Worm (Caenorhabditis elegans): ENCODE results near the gene oac-11.
"Not testable (repeated sequence)": the region's sequence is repeated elsewhere in the genome, so short reads cannot be mapped to it uniquely, and the experiment has no call there.

oac-11 gene

ce11 chrII:3832383-3832782 is 28.3 kb downstream of the oac-11 start, which contains the start of gene F54D10.9:
F54D10.9 (minus strand) TSS chrII:3832483.
- TF ChIP-seq tbx-11 (GFP tag; IDR thresholded peaks at IDR 0.05) (no peak), scrt-1 (GFP tag; IDR thresholded peaks at IDR 0.05) (no peak), ceh-36 (tag; optimal IDR thresholded peaks at IDR 0.05) (no peak), F13C5.2 (tag; optimal IDR thresholded peaks at IDR 0.05) (no peak), B0310.2 (tag; optimal IDR thresholded peaks at IDR 0.05) (no peak), tbx-37 (GFP tag; conservative IDR thresholded peaks at IDR 0.05) (no peak), ets-7 (tag; optimal IDR thresholded peaks at IDR 0.05) (no peak), hnd-1 (tag; optimal IDR thresholded peaks at IDR 0.05) (no peak), ama-1 (optimal IDR thresholded peaks at IDR 0.05) (no peak), aly-1 (tag; optimal IDR thresholded peaks at IDR 0.05) (no peak), hmbx-1 (tag; optimal IDR thresholded peaks at IDR 0.05) (no peak), pes-1 (GFP tag; IDR thresholded peaks at IDR 0.05) (no peak), flt-1 (GFP tag; IDR thresholded peaks at IDR 0.05) (no peak), ceh-13 (GFP tag; optimal IDR thresholded peaks at IDR 0.05) (no peak), tra-4 (tag; optimal IDR thresholded peaks at IDR 0.05) (no peak), sea-1 (GFP tag; conservative IDR thresholded peaks at IDR 0.05) (no peak), hmg-4 (GFP tag; optimal IDR thresholded peaks at IDR 0.05) (no peak)

DNA sequence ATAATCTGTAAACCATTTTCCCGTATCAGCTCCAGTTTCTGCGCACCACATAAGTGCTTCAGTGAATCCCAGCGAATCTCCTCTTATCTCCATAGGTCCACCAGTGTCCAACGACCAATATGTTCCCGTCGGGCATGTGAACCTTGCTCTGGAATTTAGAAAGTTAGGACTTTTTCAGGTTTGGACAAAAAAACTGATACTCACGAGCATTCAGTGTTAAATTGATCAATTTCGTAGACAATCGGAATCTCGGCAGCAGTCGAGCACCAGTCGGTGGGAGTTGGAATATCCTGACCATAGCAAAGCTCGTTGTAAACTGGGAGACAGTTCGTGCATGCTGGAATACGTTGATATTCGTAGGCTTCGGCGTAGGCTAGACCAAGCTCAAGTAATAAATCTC is 31.1 kb downstream of the oac-11 start:
- TF ChIP-seq tbx-37 (GFP tag; conservative IDR thresholded peaks at IDR 0.05) (no peak), sea-1 (GFP tag; conservative IDR thresholded peaks at IDR 0.05) (no peak), hmg-4 (GFP tag; optimal IDR thresholded peaks at IDR 0.05) (no peak), hnd-1 (tag; optimal IDR thresholded peaks at IDR 0.05) (no peak), ceh-13 (GFP tag; optimal IDR thresholded peaks at IDR 0.05) (no peak), ama-1 (optimal IDR thresholded peaks at IDR 0.05) (no peak), ets-7 (tag; optimal IDR thresholded peaks at IDR 0.05) (no peak), scrt-1 (GFP tag; IDR thresholded peaks at IDR 0.05) (no peak), pes-1 (GFP tag; IDR thresholded peaks at IDR 0.05) (no peak), flt-1 (GFP tag; IDR thresholded peaks at IDR 0.05) (no peak), tra-4 (tag; optimal IDR thresholded peaks at IDR 0.05) (no peak), F13C5.2 (tag; optimal IDR thresholded peaks at IDR 0.05) (no peak), B0310.2 (tag; optimal IDR thresholded peaks at IDR 0.05) (no peak), hmbx-1 (tag; optimal IDR thresholded peaks at IDR 0.05) (no peak), aly-1 (tag; optimal IDR thresholded peaks at IDR 0.05) (no peak), ceh-36 (tag; optimal IDR thresholded peaks at IDR 0.05) (no peak)

DNA sequence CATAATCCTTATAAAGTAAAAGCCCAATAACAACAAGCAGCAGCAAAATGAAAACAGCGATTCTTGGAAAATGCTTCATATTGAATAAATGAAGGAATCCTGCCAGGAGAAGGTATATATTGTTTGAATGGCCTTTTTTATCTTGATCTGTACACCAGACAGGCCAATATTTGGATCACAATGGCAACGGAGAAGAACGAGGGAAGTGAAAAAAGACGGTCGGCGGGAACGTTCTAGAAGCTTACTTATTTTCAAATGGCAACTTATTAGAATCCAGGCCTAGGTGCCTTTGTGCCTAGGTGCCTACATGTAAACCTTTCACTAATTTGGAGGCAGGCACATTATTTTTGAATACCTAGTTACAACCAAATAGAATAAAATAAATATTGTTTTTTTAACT is 32.9 kb downstream of the oac-11 start, which contains the start of gene F54D10.8:
Gene F54D10.8 (minus strand): TSS at position 101 of the 400 bp plus-strand sequence.
- TF ChIP-seq pes-1 (GFP tag; IDR thresholded peaks at IDR 0.05) (no peak), tra-4 (tag; optimal IDR thresholded peaks at IDR 0.05) (no peak), ets-7 (tag; optimal IDR thresholded peaks at IDR 0.05) (no peak), ceh-13 (GFP tag; optimal IDR thresholded peaks at IDR 0.05) (no peak), tbx-37 (GFP tag; conservative IDR thresholded peaks at IDR 0.05) (no peak), ama-1 (optimal IDR thresholded peaks at IDR 0.05) (no peak), hnd-1 (tag; optimal IDR thresholded peaks at IDR 0.05) (no peak), sea-1 (GFP tag; conservative IDR thresholded peaks at IDR 0.05) (no peak), tbx-11 (GFP tag; IDR thresholded peaks at IDR 0.05) (no peak), aly-1 (tag; optimal IDR thresholded peaks at IDR 0.05) (no peak), flt-1 (GFP tag; IDR thresholded peaks at IDR 0.05) (no peak), scrt-1 (GFP tag; IDR thresholded peaks at IDR 0.05) (no peak), F13C5.2 (tag; optimal IDR thresholded peaks at IDR 0.05) (no peak)

- TF ChIP-seq hmg-4 (GFP tag; optimal IDR thresholded peaks at IDR 0.05): no peak
- no peak for TF ChIP-seq scrt-1 (GFP tag; IDR thresholded peaks at IDR 0.05)
- TF ChIP-seq aly-1 (tag; optimal IDR thresholded peaks at IDR 0.05): no peak
- no peak for TF ChIP-seq tra-4 (tag; optimal IDR thresholded peaks at IDR 0.05)
- no peak for TF ChIP-seq ceh-13 (GFP tag; optimal IDR thresholded peaks at IDR 0.05)
- TF ChIP-seq ama-1 (optimal IDR thresholded peaks at IDR 0.05): no peak
- TF ChIP-seq B0310.2 (tag; optimal IDR thresholded peaks at IDR 0.05): no peak
- no peak for TF ChIP-seq tbx-37 (GFP tag; conservative IDR thresholded peaks at IDR 0.05)
- TF ChIP-seq flt-1 (GFP tag; IDR thresholded peaks at IDR 0.05): no peak
- no peak for TF ChIP-seq tbx-11 (GFP tag; IDR thresholded peaks at IDR 0.05)
- TF ChIP-seq ets-7 (tag; optimal IDR thresholded peaks at IDR 0.05): no peak
- TF ChIP-seq pes-1 (GFP tag; IDR thresholded peaks at IDR 0.05): no peak
- TF ChIP-seq hmbx-1 (tag; optimal IDR thresholded peaks at IDR 0.05): no peak
- no peak for TF ChIP-seq F13C5.2 (tag; optimal IDR thresholded peaks at IDR 0.05)
- no peak for TF ChIP-seq hnd-1 (tag; optimal IDR thresholded peaks at IDR 0.05)
- no peak for TF ChIP-seq ceh-36 (tag; optimal IDR thresholded peaks at IDR 0.05)
Measured at ce11 chrII:3823855-3824254, 36.9 kb downstream of the oac-11 start, which contains the start of gene skr-15. skr-15 (plus strand) TSS chrII:3824155.

DNA sequence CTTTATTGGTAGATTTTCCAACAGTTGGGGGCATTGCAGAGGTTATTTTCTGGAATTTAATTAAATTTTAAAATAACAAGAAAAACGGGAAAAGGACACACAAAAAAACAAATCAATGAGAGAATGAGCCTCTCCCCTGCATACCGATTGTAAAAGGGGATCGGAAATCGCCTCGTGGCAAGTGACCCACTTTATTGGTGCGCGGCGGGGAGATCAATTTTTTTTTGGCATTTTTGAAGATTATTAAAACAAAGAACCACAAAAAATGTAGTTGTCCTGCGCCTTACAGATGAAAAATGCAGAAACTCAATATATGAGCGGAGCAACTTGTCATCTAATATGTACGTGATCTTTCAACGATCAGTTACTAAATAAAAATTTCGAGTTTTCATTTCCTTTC is 39.5 kb downstream of the oac-11 start, which contains the start of gene F54D10.7:
Gene F54D10.7 (minus strand): TSS at position 49 of the 400 bp plus-strand sequence.
- no peak for TF ChIP-seq ets-7 (tag; optimal IDR thresholded peaks at IDR 0.05)
- no peak for TF ChIP-seq ama-1 (optimal IDR thresholded peaks at IDR 0.05)
- no peak for TF ChIP-seq sea-1 (GFP tag; conservative IDR thresholded peaks at IDR 0.05)
- no peak for TF ChIP-seq scrt-1 (GFP tag; IDR thresholded peaks at IDR 0.05)
- no peak for TF ChIP-seq ceh-13 (GFP tag; optimal IDR thresholded peaks at IDR 0.05)
- TF ChIP-seq tbx-11 (GFP tag; IDR thresholded peaks at IDR 0.05): no peak
- TF ChIP-seq B0310.2 (tag; optimal IDR thresholded peaks at IDR 0.05): no peak
- no peak for TF ChIP-seq tbx-37 (GFP tag; conservative IDR thresholded peaks at IDR 0.05)
- no peak for TF ChIP-seq pes-1 (GFP tag; IDR thresholded peaks at IDR 0.05)
- TF ChIP-seq flt-1 (GFP tag; IDR thresholded peaks at IDR 0.05): no peak
- no peak for TF ChIP-seq hmg-4 (GFP tag; optimal IDR thresholded peaks at IDR 0.05)
- TF ChIP-seq hnd-1 (tag; optimal IDR thresholded peaks at IDR 0.05): no peak
- TF ChIP-seq hmbx-1 (tag; optimal IDR thresholded peaks at IDR 0.05): no peak
- TF ChIP-seq ceh-36 (tag; optimal IDR thresholded peaks at IDR 0.05): no peak

- TF ChIP-seq B0310.2, hnd-1, ceh-36 (tag; optimal IDR thresholded peaks at IDR 0.05): not testable (repeated sequence)
Measured at ce11 chrII:3816251-3816849, 44.4 kb downstream of the oac-11 start, which contains the start of gene fbxa-24. fbxa-24 (plus strand) TSS chrII:3816526.
